Fruit fly (Drosophila melanogaster): ENCODE data around the gene Ucp4C.

The Ucp4C gene

dm6 chr2L:5959863-5960658 lies 8.3 kb upstream of the Ucp4C start, which contains the start of gene Vm26Aa (continued):
- TF ChIP-seq Gsc (GFP tag; IDR thresholded peaks at IDR 0.05) (0 out of 2 replicates have a peak, but pooled peaks have one; percentile 13), aop (GFP tag; IDR thresholded peaks at IDR 0.05) (no peak), CG30403 (GFP tag; optimal IDR thresholded peaks at IDR 0.05) (no peak), CG11093 (GFP tag; IDR thresholded peaks at IDR 0.05) (0 out of 3 replicates have a peak, but pooled peaks have one; percentile 53), wek (GFP tag; optimal IDR thresholded peaks at IDR 0.05) (no peak)

- 0 out of 3 replicates have a peak, but pooled peaks have one; percentile 7 for TF ChIP-seq z (GFP tag; IDR thresholded peaks at IDR 0.05)
- no peak for TF ChIP-seq CG7745 (tag; optimal IDR thresholded peaks at IDR 0.05)
- no peak for TF ChIP-seq nerfin-2 (GFP tag; IDR thresholded peaks at IDR 0.05; ENCODE audit: partially characterized antibody)
- no peak for TF ChIP-seq hkb (optimal IDR thresholded peaks at IDR 0.05)
- no peak for TF ChIP-seq hkb (GFP tag; IDR thresholded peaks at IDR 0.05)
- TF ChIP-seq dimm (GFP tag; IDR thresholded peaks at IDR 0.05), result no peak
- TF ChIP-seq pb (GFP tag; optimal IDR thresholded peaks at IDR 0.05), result no peak
- no peak for TF ChIP-seq eve (GFP tag; optimal IDR thresholded peaks at IDR 0.05)
- TF ChIP-seq Pdp1 (GFP tag; optimal IDR thresholded peaks at IDR 0.05), result peak in 1 of 2 experiments; percentile 57
- peak; percentile 39; the same call in 1 of the 2 replicates for TF ChIP-seq crol (GFP tag; IDR thresholded peaks at IDR 0.05)
- 0 out of 3 replicates have a peak, but pooled peaks have one; percentile 16 for TF ChIP-seq zen2 (GFP tag; IDR thresholded peaks at IDR 0.05; ENCODE audit: partially characterized antibody)
- TF ChIP-seq gce (GFP tag; IDR thresholded peaks at IDR 0.05), result no peak
- TF ChIP-seq ac (GFP tag; optimal IDR thresholded peaks at IDR 0.05), result no peak
- TF ChIP-seq pho (GFP tag; optimal IDR thresholded peaks at IDR 0.05), result no peak
- no peak for TF ChIP-seq CG12391 (tag; optimal IDR thresholded peaks at IDR 0.05)
- no peak for TF ChIP-seq CG9876 (GFP tag; optimal IDR thresholded peaks at IDR 0.05)
- TF ChIP-seq eyg (GFP tag; optimal IDR thresholded peaks at IDR 0.05), result no peak
- peak; percentile 56; the same call in 1 of the 3 replicates for TF ChIP-seq so (GFP tag; IDR thresholded peaks at IDR 0.05)
- TF ChIP-seq ftz-f1 (GFP tag; optimal IDR thresholded peaks at IDR 0.05), result no peak
- peak; percentile 87 for TF ChIP-seq Blimp-1 (GFP tag; optimal IDR thresholded peaks at IDR 0.05)
- no peak for TF ChIP-seq prd (optimal IDR thresholded peaks at IDR 0.05)
- TF ChIP-seq prd (GFP tag; IDR thresholded peaks at IDR 0.05), result 0 out of 3 replicates have a peak, but pooled peaks have one; percentile 9
- no peak for TF ChIP-seq zfh2 (GFP tag; optimal IDR thresholded peaks at IDR 0.05)
- TF ChIP-seq gcm (GFP tag; optimal IDR thresholded peaks at IDR 0.05), result peak; percentile 24
- TF ChIP-seq CG31365 (tag; optimal IDR thresholded peaks at IDR 0.05), result no peak
- peak; percentile 72 for TF ChIP-seq twi (tag; optimal IDR thresholded peaks at IDR 0.05)
- no peak for TF ChIP-seq CG43689 (GFP tag; IDR thresholded peaks at IDR 0.05)
- peak; percentile 13 for TF ChIP-seq Med (GFP tag)
- peak; percentile 30; the same call in 1 of the 2 replicates for TF ChIP-seq bbx (GFP tag; IDR thresholded peaks at IDR 0.05; ENCODE audit: partially characterized antibody)
- TF ChIP-seq Vsx1 (GFP tag; optimal IDR thresholded peaks at IDR 0.05), result no peak
- peak; percentile 3; the same call in 1 of the 2 replicates for TF ChIP-seq ap (GFP tag; IDR thresholded peaks at IDR 0.05)
- no peak for TF ChIP-seq Chrac-16 (GFP tag; optimal IDR thresholded peaks at IDR 0.05)
- TF ChIP-seq CG4360 (GFP tag; IDR thresholded peaks at IDR 0.05), result 0 out of 2 replicates have a peak, but pooled peaks have one; percentile 13
- TF ChIP-seq Six4 (GFP tag; optimal IDR thresholded peaks at IDR 0.05), result no peak
- no peak for TF ChIP-seq maf-S (GFP tag; optimal IDR thresholded peaks at IDR 0.05)
- TF ChIP-seq CG34376 (GFP tag; optimal IDR thresholded peaks at IDR 0.05), result no peak
- no peak for TF ChIP-seq CkIIα-i1 (GFP tag; IDR thresholded peaks at IDR 0.05)
- no peak for TF ChIP-seq CG16779 (GFP tag; IDR thresholded peaks at IDR 0.05)
- TF ChIP-seq wor (GFP tag; IDR thresholded peaks at IDR 0.05), result no peak
- TF ChIP-seq sisA (GFP tag; IDR thresholded peaks at IDR 0.05), result 0 out of 2 replicates have a peak, but pooled peaks have one; percentile 7
Measured at dm6 chr2L:5961169-5961918, 7.0 kb upstream of the Ucp4C start.
